Worm (Caenorhabditis elegans) whole organism, L2 larva: ENCODE results near the gene D1025.10.

ENCODE experiments used
- C34F6.9 ChIP-seq: fragments of 150-350 bp; optimal IDR thresholded peaks from 2 replicates; lab custom pipeline; 2014; ENCODE audit warnings: missing biosample characterization, missing genetic modification characterization
- F13H6.1 ChIP-seq: sonication (generic microtip); optimal IDR thresholded peaks from 2 replicates; lab custom pipeline; 2016; ENCODE audit warnings: missing genetic modification characterization, missing compliant biosample characterization
- alr-1 ChIP-seq: fragments of 150-350 bp; optimal IDR thresholded peaks from 2 replicates; lab custom pipeline; 2014; ENCODE audit warnings: missing biosample characterization, missing genetic modification characterization
- aly-2 ChIP-seq: fragments of 150-350 bp; optimal IDR thresholded peaks from 2 replicates; lab custom pipeline; 2014; ENCODE audit warnings: missing biosample characterization, missing genetic modification characterization
- ama-1 ChIP-seq: fragments of 150-350 bp; optimal IDR thresholded peaks from 2 replicates; lab custom pipeline; 2018; ENCODE audit warnings: inconsistent platforms
- blmp-1 ChIP-seq: sonication (generic microtip); optimal IDR thresholded peaks from 2 replicates; lab custom pipeline; 2017; ENCODE audit warnings: missing genetic modification characterization, mild to moderate bottlenecking, missing compliant biosample characterization, antibody characterized with exemption, moderate library complexity; ENCODE audit not compliant: insufficient read depth
- ceh-16 ChIP-seq: fragments of 150-350 bp; optimal IDR thresholded peaks from 2 replicates; lab custom pipeline; 2014; ENCODE audit warnings: missing biosample characterization, missing genetic modification characterization
- ceh-82 ChIP-seq: fragments of 150-350 bp; optimal IDR thresholded peaks from 2 replicates; lab custom pipeline; 2014; ENCODE audit warnings: missing biosample characterization, missing genetic modification characterization
- crh-2 ChIP-seq: sonication (generic microtip); optimal IDR thresholded peaks from 2 replicates; lab custom pipeline; 2017; ENCODE audit warnings: missing biosample characterization, missing genetic modification characterization
- egl-27 ChIP-seq: sonication (generic microtip); optimal IDR thresholded peaks from 3 replicates; lab custom pipeline; 2017; ENCODE audit warnings: missing biosample characterization, missing genetic modification reagents, missing genetic modification characterization
- elt-1 ChIP-seq: fragments of 150-350 bp; optimal IDR thresholded peaks from 2 replicates; lab custom pipeline; 2014; ENCODE audit warnings: missing biosample characterization, missing genetic modification characterization
- fos-1 ChIP-seq: fragments of 150-350 bp; optimal IDR thresholded peaks from 2 replicates; lab custom pipeline; 2014; ENCODE audit warnings: missing biosample characterization, missing genetic modification characterization
- gmeb-1 ChIP-seq: fragments of 150-350 bp; optimal IDR thresholded peaks from 2 replicates; lab custom pipeline; 2014; ENCODE audit warnings: missing biosample characterization, missing genetic modification characterization
- lin-11 ChIP-seq: fragments of 150-350 bp; sonication (generic microtip); optimal IDR thresholded peaks from 2 replicates; lab custom pipeline; 2014; ENCODE audit warnings: missing biosample characterization, missing genetic modification characterization, inconsistent platforms, mixed read lengths
- lin-13 ChIP-seq: fragments of 150-350 bp; optimal IDR thresholded peaks from 2 replicates; lab custom pipeline; 2014; ENCODE audit warnings: missing biosample characterization, missing genetic modification reagents, missing genetic modification characterization
- lsy-2 ChIP-seq, 2 experiments: fragments of 150-350 bp in 1 of 2; sonication (generic microtip) in 1 of 2; optimal IDR thresholded peaks; 2 replicates each; lab custom pipeline; 2014 to 2017; ENCODE audit warnings: missing biosample characterization in 2 of 2, missing genetic modification characterization in 2 of 2
- mab-5 ChIP-seq: fragments of 150-350 bp; optimal IDR thresholded peaks from 2 replicates; lab custom pipeline; 2014; ENCODE audit warnings: missing biosample characterization, missing genetic modification characterization
- mdl-1 ChIP-seq, 2 experiments: fragments of 150-350 bp in 1 of 2; sonication (generic microtip) in 1 of 2; optimal IDR thresholded peaks; 2 replicates each; lab custom pipeline; 2017; ENCODE audit warnings: missing biosample characterization in 2 of 2, missing genetic modification characterization in 2 of 2
- nhr-10 ChIP-seq: sonication (generic microtip); optimal IDR thresholded peaks from 2 replicates; lab custom pipeline; 2017; ENCODE audit warnings: missing biosample characterization, missing genetic modification characterization
- nhr-11 ChIP-seq: fragments of 150-350 bp; optimal IDR thresholded peaks from 2 replicates; lab custom pipeline; 2014; ENCODE audit warnings: missing biosample characterization, missing genetic modification characterization
- nhr-12 ChIP-seq: fragments of 150-350 bp; optimal IDR thresholded peaks from 2 replicates; lab custom pipeline; 2014; ENCODE audit warnings: missing biosample characterization, missing genetic modification characterization
- nhr-129 ChIP-seq: fragments of 150-350 bp; optimal IDR thresholded peaks from 2 replicates; lab custom pipeline; 2014; ENCODE audit warnings: missing biosample characterization, missing genetic modification characterization
- nhr-21 ChIP-seq: fragments of 150-350 bp; optimal IDR thresholded peaks from 2 replicates; lab custom pipeline; 2014; ENCODE audit warnings: missing biosample characterization, missing genetic modification characterization
- nhr-25 ChIP-seq: fragments of 150-350 bp; sonication (generic microtip); optimal IDR thresholded peaks from 3 replicates; lab custom pipeline; 2014; ENCODE audit warnings: missing biosample characterization, missing genetic modification characterization
- sem-4 ChIP-seq: fragments of 150-350 bp; optimal IDR thresholded peaks from 2 replicates; lab custom pipeline; 2014; ENCODE audit warnings: missing biosample characterization, missing genetic modification reagents, missing genetic modification characterization
- sma-3 ChIP-seq: sonication (generic microtip); optimal IDR thresholded peaks from 2 replicates; lab custom pipeline; 2016; ENCODE audit warnings: missing genetic modification reagents, missing genetic modification characterization, missing compliant biosample characterization
- sma-9 ChIP-seq, 2 experiments: fragments of 150-350 bp in 1 of 2; sonication (generic microtip) in 1 of 2; optimal IDR thresholded peaks; 2 replicates each; lab custom pipeline; 2014 to 2016; ENCODE audit warnings: missing genetic modification characterization in 2 of 2, mild to moderate bottlenecking in 1 of 2, missing biosample characterization in 1 of 2, missing compliant biosample characterization in 1 of 2, missing genetic modification reagents in 1 of 2, moderate library complexity in 1 of 2
- snpc-4 ChIP-seq: fragments of 150-350 bp; optimal IDR thresholded peaks from 2 replicates; lab custom pipeline; 2014; ENCODE audit warnings: missing biosample characterization, missing genetic modification characterization
- unc-39 ChIP-seq: fragments of 150-350 bp; optimal IDR thresholded peaks from 2 replicates; lab custom pipeline; 2014; ENCODE audit warnings: missing biosample characterization, missing genetic modification characterization
- unc-55 ChIP-seq: fragments of 150-350 bp; sonication (generic microtip); optimal IDR thresholded peaks from 3 replicates; lab custom pipeline; 2014; ENCODE audit warnings: missing biosample characterization, missing genetic modification reagents, missing genetic modification characterization
- unc-62 ChIP-seq: fragments of 150-350 bp; optimal IDR thresholded peaks from 2 replicates; lab custom pipeline; 2014; ENCODE audit warnings: missing biosample characterization, missing genetic modification reagents, missing genetic modification characterization
- ztf-1 ChIP-seq: fragments of 200-800 bp; sonication (Bioruptor generic); conservative IDR thresholded peaks from 2 replicates; pipeline ENCODE4 v1.3.6; 2022; ENCODE audit warnings: missing genetic modification characterization, missing compliant biosample characterization
- ztf-11 ChIP-seq: sonication (generic microtip); optimal IDR thresholded peaks from 2 replicates; lab custom pipeline; 2017; ENCODE audit warnings: missing biosample characterization, missing genetic modification characterization
- ztf-4 ChIP-seq: fragments of 150-350 bp; optimal IDR thresholded peaks from 2 replicates; lab custom pipeline; 2014; ENCODE audit warnings: missing biosample characterization, missing genetic modification characterization

The D1025.10 gene

ce11 chrX:14502116-14502587, 14.5 kb upstream of the D1025.10 start:
- TF ChIP-seq lin-11 (tag; lab: Kevin White, UChicago) (no peak), ztf-4 (tag; lab: Kevin White, UChicago) (no peak), ceh-16 (tag; lab: Kevin White, UChicago) (no peak), sma-9 (GFP tag; optimal IDR thresholded peaks at IDR 0.05; lab: Kevin White, UChicago) (peak; percentile 77), sma-9 (tag; optimal IDR thresholded peaks at IDR 0.05; lab: Kevin White, UChicago) (no peak), F13H6.1 (tag; lab: Kevin White, UChicago) (peak; percentile 48), lsy-2 (tag; optimal IDR thresholded peaks at IDR 0.05; lab: Kevin White, UChicago) (peak in 1 of 2 experiments; percentile 52), nhr-129 (peak; percentile 81), sma-3 (GFP tag; lab: Kevin White, UChicago) (peak; percentile 78), unc-62 (GFP tag; lab: Kevin White, UChicago) (no peak), ceh-82 (tag; lab: Kevin White, UChicago) (no peak), alr-1 (tag; lab: Kevin White, UChicago) (no peak), fos-1 (peak; percentile 58), crh-2 (tag; lab: Kevin White, UChicago) (peak; percentile 78), mab-5 (tag; lab: Kevin White, UChicago) (peak; percentile 46), blmp-1 (tag; lab: Kevin White, UChicago) (peak; percentile 68), ama-1 (lab: Kevin White, UChicago) (peak; percentile 20), lin-13 (peak; percentile 56), nhr-25 (tag; lab: Kevin White, UChicago) (peak; percentile 84), nhr-21 (tag; lab: Kevin White, UChicago) (peak; percentile 75), C34F6.9 (tag; lab: Kevin White, UChicago) (peak; percentile 37), aly-2 (tag; lab: Kevin White, UChicago) (no peak), gmeb-1 (tag; lab: Kevin White, UChicago) (peak; percentile 46)

DNA sequence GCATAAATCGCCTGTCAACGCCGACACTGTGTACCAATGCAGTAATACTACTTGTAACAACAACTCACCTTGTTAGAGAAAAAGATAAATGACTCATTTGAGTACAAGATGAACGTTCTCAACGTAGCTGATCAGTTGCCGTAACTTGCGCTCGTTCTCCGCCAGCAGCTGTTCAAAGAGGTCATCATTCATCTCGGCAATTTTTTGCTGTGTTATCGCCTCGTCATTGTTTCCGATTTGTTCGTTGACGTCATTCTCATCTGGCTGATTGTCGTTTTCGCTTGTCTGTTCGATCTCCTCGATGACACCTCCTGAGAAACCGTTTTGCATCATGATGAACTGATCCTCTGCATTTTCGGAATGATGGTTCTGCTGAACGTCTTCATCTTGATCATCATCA, 13.4 kb upstream of the D1025.10 start:
- TF ChIP-seq aly-2 (tag; lab: Kevin White, UChicago) = no peak
- no peak for TF ChIP-seq ztf-1 (GFP tag; lab: Robert Waterston, UW)
- peak; percentile 23 for TF ChIP-seq mab-5 (tag; lab: Kevin White, UChicago)
- peak; percentile 33 for TF ChIP-seq nhr-25 (tag; lab: Kevin White, UChicago)
- no peak for TF ChIP-seq unc-39 (tag; lab: Kevin White, UChicago)
- TF ChIP-seq fos-1 = peak; percentile 20
- peak; percentile 63 for TF ChIP-seq sma-3 (GFP tag; lab: Kevin White, UChicago)
- TF ChIP-seq sem-4 (tag; lab: Kevin White, UChicago) = peak; percentile 75
- no peak for TF ChIP-seq nhr-11
- no peak for TF ChIP-seq mdl-1 (tag; optimal IDR thresholded peaks at IDR 0.05; lab: Kevin White, UChicago)
- TF ChIP-seq ama-1 (lab: Kevin White, UChicago) = no peak
- peak; percentile 10 for TF ChIP-seq C34F6.9 (tag; lab: Kevin White, UChicago)
- TF ChIP-seq lin-11 (tag; lab: Kevin White, UChicago) = no peak
- TF ChIP-seq nhr-21 (tag; lab: Kevin White, UChicago) = peak; percentile 63
- no peak for TF ChIP-seq unc-55
- no peak for TF ChIP-seq egl-27 (tag; lab: Kevin White, UChicago)
- TF ChIP-seq F13H6.1 (tag; lab: Kevin White, UChicago) = peak; percentile 69
- TF ChIP-seq ceh-82 (tag; lab: Kevin White, UChicago) = no peak
- TF ChIP-seq sma-9 (GFP tag; optimal IDR thresholded peaks at IDR 0.05; lab: Kevin White, UChicago) = peak; percentile 90
- TF ChIP-seq sma-9 (tag; optimal IDR thresholded peaks at IDR 0.05; lab: Kevin White, UChicago) = no peak
- TF ChIP-seq blmp-1 (tag; lab: Kevin White, UChicago) = peak; percentile 4
- no peak for TF ChIP-seq snpc-4 (tag; lab: Kevin White, UChicago)
- TF ChIP-seq nhr-10 (tag; lab: Kevin White, UChicago) = no peak
- TF ChIP-seq ztf-11 = no peak
- TF ChIP-seq lsy-2 (tag; optimal IDR thresholded peaks at IDR 0.05; lab: Kevin White, UChicago) = peak in 1 of 2 experiments; percentile 44
- TF ChIP-seq nhr-129 = peak; percentile 52
- TF ChIP-seq elt-1 (tag; lab: Kevin White, UChicago) = no peak
- TF ChIP-seq nhr-12 (tag; lab: Kevin White, UChicago) = no peak

DNA sequence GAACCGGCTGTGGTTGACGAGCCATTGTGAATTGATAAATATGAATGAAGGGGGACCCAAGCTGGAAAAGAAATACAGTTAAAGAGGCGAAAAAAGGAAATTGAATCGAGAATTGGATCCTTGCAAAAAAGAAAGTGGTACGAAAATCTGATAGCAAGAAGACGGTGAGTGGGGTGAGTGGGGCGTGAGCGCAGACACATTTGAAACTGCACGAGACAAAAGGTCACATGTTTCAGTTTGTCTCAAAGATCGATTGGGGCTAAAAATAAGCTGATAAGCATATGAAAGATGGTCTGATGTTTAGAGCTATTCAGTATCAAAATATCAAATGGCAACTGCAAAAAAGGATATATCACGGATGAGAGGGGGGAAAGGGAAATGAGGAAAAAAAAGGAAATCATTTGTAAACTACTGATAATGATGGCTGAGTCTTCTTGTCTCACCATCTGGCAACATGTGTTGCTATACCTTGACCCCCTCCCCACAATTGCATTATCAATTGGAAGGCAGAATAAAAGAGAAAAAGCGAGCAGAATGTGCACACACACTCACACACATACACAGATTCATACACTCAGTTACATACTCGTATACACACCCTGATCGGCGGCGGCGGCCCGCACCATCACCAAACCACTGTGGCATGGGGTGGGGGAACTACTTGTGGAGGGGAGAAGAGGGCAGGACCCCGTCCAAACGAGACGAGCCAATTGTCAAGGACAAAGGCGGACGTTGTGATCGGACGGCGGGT, 12.7 kb upstream of the D1025.10 start, which contains the start of gene M163.1:
Gene M163.1, minus strand, starts transcription at position 25 of the 751 bp plus-strand sequence.
- TF ChIP-seq F13H6.1 (tag; lab: Kevin White, UChicago) = peak; percentile 27
- peak; percentile 71 for TF ChIP-seq ceh-16 (tag; lab: Kevin White, UChicago)
- TF ChIP-seq sma-9 (GFP tag; optimal IDR thresholded peaks at IDR 0.05; lab: Kevin White, UChicago) = peak; percentile 6
- TF ChIP-seq sma-9 (tag; optimal IDR thresholded peaks at IDR 0.05; lab: Kevin White, UChicago) = no peak
- TF ChIP-seq fos-1 = peak; percentile 39
- no peak for TF ChIP-seq C34F6.9 (tag; lab: Kevin White, UChicago)
- TF ChIP-seq, all 48 proteins: peak for 4
